Worm (Caenorhabditis elegans) whole organism, mixed stage, embryonic: ENCODE data around the gene Y6E2A.1.

Experiments used
- M03D4.4 ChIP-seq: sonication (generic microtip); optimal IDR thresholded peaks from 2 replicates; lab custom pipeline; 2017; ENCODE audit warnings: mild to moderate bottlenecking, missing genetic modification characterization, missing compliant biosample characterization
- bed-3 ChIP-seq: fragments of 200-800 bp; sonication (Bioruptor generic); optimal IDR thresholded peaks from 3 replicates; lab custom pipeline; 2018; ENCODE audit warnings: mild to moderate bottlenecking, missing genetic modification characterization, moderate library complexity, missing compliant biosample characterization
- blmp-1 ChIP-seq: fragments of 150-350 bp; optimal IDR thresholded peaks from 2 replicates; lab custom pipeline; 2014; ENCODE audit warnings: missing biosample characterization, missing genetic modification characterization
- ceh-39 ChIP-seq: fragments of 150-350 bp; optimal IDR thresholded peaks from 2 replicates; lab custom pipeline; 2014; ENCODE audit warnings: missing biosample characterization, missing genetic modification characterization
- ceh-43 ChIP-seq: fragments of 200-800 bp; sonication (Bioruptor generic); optimal IDR thresholded peaks from 2 replicates; lab custom pipeline; 2018; ENCODE audit warnings: mild to moderate bottlenecking, missing genetic modification characterization, moderate library complexity, missing compliant biosample characterization
- ces-1 ChIP-seq: fragments of 150-350 bp; optimal IDR thresholded peaks from 2 replicates; lab custom pipeline; 2014; ENCODE audit warnings: missing biosample characterization, missing genetic modification reagents, missing genetic modification characterization
- cnd-1 ChIP-seq: fragments of 200-800 bp; sonication (Bioruptor generic); optimal IDR thresholded peaks from 2 replicates; lab custom pipeline; 2018; ENCODE audit warnings: mild to moderate bottlenecking, missing genetic modification characterization, missing compliant biosample characterization
- elt-1 ChIP-seq: sonication (generic microtip); optimal IDR thresholded peaks from 2 replicates; lab custom pipeline; 2017; ENCODE audit warnings: missing genetic modification characterization, mild to moderate bottlenecking, missing compliant biosample characterization, antibody characterized with exemption, moderate library complexity, borderline replicate concordance; ENCODE audit not compliant: insufficient read depth
- elt-3 ChIP-seq: fragments of 150-350 bp; optimal IDR thresholded peaks from 2 replicates; lab custom pipeline; 2014; ENCODE audit warnings: missing biosample characterization, missing genetic modification characterization
- flh-1 ChIP-seq: fragments of 200-800 bp; sonication (Bioruptor generic); optimal IDR thresholded peaks from 2 replicates; lab custom pipeline; 2018; ENCODE audit warnings: mild to moderate bottlenecking, missing genetic modification characterization, moderate library complexity, missing compliant biosample characterization
- ham-2 ChIP-seq: fragments of 200-800 bp; sonication (Bioruptor generic); optimal IDR thresholded peaks from 2 replicates; lab custom pipeline; 2018; ENCODE audit warnings: mild to moderate bottlenecking, missing genetic modification characterization, missing compliant biosample characterization
- hlh-1 ChIP-seq: fragments of 150-350 bp; optimal IDR thresholded peaks from 2 replicates; lab custom pipeline; 2014; ENCODE audit warnings: missing biosample characterization, missing genetic modification reagents, missing genetic modification characterization
- lin-13 ChIP-seq: fragments of 150-350 bp; optimal IDR thresholded peaks from 2 replicates; lab custom pipeline; 2014; ENCODE audit warnings: missing biosample characterization, missing genetic modification characterization
- lin-32 ChIP-seq: fragments of 200-800 bp; sonication (Bioruptor generic); optimal IDR thresholded peaks from 2 replicates; lab custom pipeline; 2018; ENCODE audit warnings: mild to moderate bottlenecking, missing genetic modification characterization, missing compliant biosample characterization
- mab-5 ChIP-seq: fragments of 150-350 bp; optimal IDR thresholded peaks from 2 replicates; lab custom pipeline; 2014; ENCODE audit warnings: missing biosample characterization, missing genetic modification characterization
- mls-2 ChIP-seq: sonication (generic microtip); optimal IDR thresholded peaks from 2 replicates; lab custom pipeline; 2016; ENCODE audit warnings: mild to moderate bottlenecking, missing genetic modification characterization, moderate library complexity, missing compliant biosample characterization
- nhr-12 ChIP-seq: fragments of 150-350 bp; optimal IDR thresholded peaks from 2 replicates; lab custom pipeline; 2014; ENCODE audit warnings: missing biosample characterization, missing genetic modification characterization
- nhr-2 ChIP-seq: fragments of 150-350 bp; optimal IDR thresholded peaks from 2 replicates; lab custom pipeline; 2014; ENCODE audit warnings: missing biosample characterization, missing genetic modification characterization
- nhr-237 ChIP-seq: fragments of 150-350 bp; optimal IDR thresholded peaks from 2 replicates; lab custom pipeline; 2014; ENCODE audit warnings: missing biosample characterization, missing genetic modification characterization
- nhr-28 ChIP-seq: fragments of 150-350 bp; optimal IDR thresholded peaks from 2 replicates; lab custom pipeline; 2014; ENCODE audit warnings: missing biosample characterization, missing genetic modification characterization
- nhr-76 ChIP-seq: sonication (generic microtip); optimal IDR thresholded peaks from 2 replicates; lab custom pipeline; 2017; ENCODE audit warnings: missing biosample characterization, missing genetic modification characterization
- pha-4 ChIP-seq: fragments of 150-350 bp; optimal IDR thresholded peaks from 2 replicates; lab custom pipeline; 2018; ENCODE audit warnings: missing biosample characterization, missing genetic modification reagents, missing genetic modification characterization
- sem-2 ChIP-seq: fragments of 200-800 bp; sonication (Bioruptor generic); optimal IDR thresholded peaks from 2 replicates; lab custom pipeline; 2018; ENCODE audit warnings: mild to moderate bottlenecking, missing genetic modification characterization, missing compliant biosample characterization
- snpc-4 ChIP-seq: fragments of 150-350 bp; optimal IDR thresholded peaks from 2 replicates; lab custom pipeline; 2014; ENCODE audit warnings: missing biosample characterization, missing genetic modification characterization
- sptf-1 ChIP-seq: sonication (generic microtip); optimal IDR thresholded peaks from 2 replicates; lab custom pipeline; 2017; ENCODE audit warnings: mild to moderate bottlenecking, missing genetic modification characterization, moderate library complexity, missing compliant biosample characterization
- tbx-8 ChIP-seq: fragments of 200-800 bp; sonication (Bioruptor generic); optimal IDR thresholded peaks from 2 replicates; lab custom pipeline; 2018; ENCODE audit warnings: mild to moderate bottlenecking, missing genetic modification characterization, moderate library complexity, missing compliant biosample characterization
- unc-120 ChIP-seq: sonication (generic microtip); optimal IDR thresholded peaks from 2 replicates; lab custom pipeline; 2017; ENCODE audit warnings: missing genetic modification characterization, missing compliant biosample characterization; ENCODE audit not compliant: poor library complexity, severe bottlenecking
- unc-39 ChIP-seq: fragments of 150-350 bp; optimal IDR thresholded peaks from 2 replicates; lab custom pipeline; 2014; ENCODE audit warnings: missing biosample characterization, missing genetic modification characterization
- unc-62 ChIP-seq: fragments of 150-350 bp; optimal IDR thresholded peaks from 2 replicates; lab custom pipeline; 2014; ENCODE audit warnings: missing biosample characterization, missing genetic modification reagents, missing genetic modification characterization
- zip-8 ChIP-seq: fragments of 150-350 bp; optimal IDR thresholded peaks from 2 replicates; lab custom pipeline; 2014; ENCODE audit warnings: missing biosample characterization, missing genetic modification characterization

The Y6E2A.1 gene

ce11 chrV:15704745-15705144, 5.6 kb downstream of the Y6E2A.1 start, which contains the start of gene twk-34:
Gene twk-34, plus strand, starts transcription at chrV:15704960.
- TF ChIP-seq ham-2 (GFP tag; lab: Kevin White, UChicago) (no peak), blmp-1 (tag; lab: Kevin White, UChicago) (no peak), lin-13 (no peak), nhr-76 (tag; lab: Kevin White, UChicago) (no peak), ceh-39 (tag; lab: Kevin White, UChicago) (no peak), nhr-12 (tag; lab: Kevin White, UChicago) (no peak), nhr-2 (tag; lab: Kevin White, UChicago) (no peak), nhr-237 (no peak), snpc-4 (tag; lab: Kevin White, UChicago) (no peak), mab-5 (tag; lab: Kevin White, UChicago) (no peak), cnd-1 (no peak), flh-1 (GFP tag; lab: Kevin White, UChicago) (no peak), ceh-43 (GFP tag; lab: Kevin White, UChicago) (no peak), pha-4 (tag; lab: Kevin White, UChicago) (no peak), unc-120 (no peak)

ce11 chrV:15702263-15702662, 8.0 kb downstream of the Y6E2A.1 start, which contains the start of gene nhr-53:
Gene nhr-53, minus strand, starts transcription at chrV:15702363.
- TF ChIP-seq nhr-28 (tag; lab: Kevin White, UChicago) = no peak
- no peak for TF ChIP-seq nhr-237
- no peak for TF ChIP-seq ces-1 (GFP tag; lab: Kevin White, UChicago)
- TF ChIP-seq sptf-1 = no peak

- no peak for TF ChIP-seq elt-3
- no peak for TF ChIP-seq sem-2 (GFP tag; lab: Kevin White, UChicago)
- TF ChIP-seq nhr-28 (tag; lab: Kevin White, UChicago) = no peak
- TF ChIP-seq pha-4 (tag; lab: Kevin White, UChicago) = no peak
- no peak for TF ChIP-seq unc-120
- TF ChIP-seq elt-1 (tag; lab: Kevin White, UChicago) = no peak
- no peak for TF ChIP-seq ces-1 (GFP tag; lab: Kevin White, UChicago)
- TF ChIP-seq sptf-1 = no peak
- no peak for TF ChIP-seq snpc-4 (tag; lab: Kevin White, UChicago)
- TF ChIP-seq hlh-1 = no peak
- no peak for TF ChIP-seq mls-2 (tag; lab: Kevin White, UChicago)
- TF ChIP-seq blmp-1 (tag; lab: Kevin White, UChicago) = no peak
- TF ChIP-seq unc-39 (tag; lab: Kevin White, UChicago) = no peak
- TF ChIP-seq, all 35 proteins: peak for 0
Measured at ce11 chrV:15699799-15700198, 10.5 kb downstream of the Y6E2A.1 start, which contains the start of gene nhr-199. Gene nhr-199, minus strand, starts transcription at chrV:15699899.

DNA sequence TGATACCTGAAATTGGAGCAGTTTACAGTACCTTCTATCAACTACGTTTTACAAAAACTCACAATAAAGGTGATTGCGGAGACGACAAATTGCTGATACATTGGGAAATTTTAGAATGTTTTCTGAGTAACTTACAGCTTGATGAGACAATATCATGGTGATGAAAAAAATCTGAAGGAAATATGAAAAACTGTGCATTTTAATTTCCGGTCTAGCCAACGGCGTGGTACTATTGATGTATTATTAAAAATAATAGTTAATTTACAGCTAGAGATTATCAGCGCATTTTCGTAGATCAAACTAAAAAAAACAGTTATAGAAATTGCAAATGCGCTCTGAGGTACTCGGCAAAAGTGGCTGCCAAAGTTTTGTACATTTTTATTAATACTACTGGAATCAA, 12.2 kb downstream of the Y6E2A.1 start, which contains the start of gene srx-29:
Gene srx-29 (minus strand): TSS at position 101 of the 400 bp plus-strand sequence.
- TF ChIP-seq ces-1 (GFP tag; lab: Kevin White, UChicago) (no peak), ceh-39 (tag; lab: Kevin White, UChicago) (no peak), M03D4.4 (no peak), nhr-237 (no peak), unc-39 (tag; lab: Kevin White, UChicago) (no peak), lin-32 (GFP tag; lab: Kevin White, UChicago) (no peak), bed-3 (GFP tag; lab: Kevin White, UChicago) (no peak), nhr-12 (tag; lab: Kevin White, UChicago) (no peak), flh-1 (GFP tag; lab: Kevin White, UChicago) (no peak), sptf-1 (no peak), ham-2 (GFP tag; lab: Kevin White, UChicago) (no peak), sem-2 (GFP tag; lab: Kevin White, UChicago) (no peak), snpc-4 (tag; lab: Kevin White, UChicago) (no peak), tbx-8 (GFP tag; lab: Kevin White, UChicago) (no peak), elt-3 (no peak)

ce11 chrV:15693682-15694081, 16.6 kb downstream of the Y6E2A.1 start, which contains the start of gene nhr-198:
Gene nhr-198, plus strand, starts transcription at chrV:15693994.
- TF ChIP-seq unc-62 (GFP tag; lab: Kevin White, UChicago) (no peak), nhr-237 (no peak), zip-8 (tag; lab: Kevin White, UChicago) (no peak), mab-5 (tag; lab: Kevin White, UChicago) (no peak), lin-32 (GFP tag; lab: Kevin White, UChicago) (no peak), ceh-39 (tag; lab: Kevin White, UChicago) (no peak)
